Worm (Caenorhabditis elegans) whole organism, late embryonic: Measurements from ENCODE around the gene R08C7.12.

Experiments
- F13H6.1 ChIP-seq: sonication (generic microtip); optimal IDR thresholded peaks from 2 replicates; lab custom pipeline; 2016; ENCODE audit warnings: missing genetic modification characterization, missing compliant biosample characterization
- hlh-15 ChIP-seq: sonication (generic microtip); optimal IDR thresholded peaks from 2 replicates; lab custom pipeline; 2016; ENCODE audit warnings: missing genetic modification characterization, missing compliant biosample characterization
- pqm-1 ChIP-seq: sonication (generic microtip); optimal IDR thresholded peaks from 2 replicates; lab custom pipeline; 2016; ENCODE audit warnings: missing genetic modification characterization, missing compliant biosample characterization
- ref-2 ChIP-seq: sonication (generic microtip); optimal IDR thresholded peaks from 2 replicates; lab custom pipeline; 2016; ENCODE audit warnings: missing genetic modification characterization, missing compliant biosample characterization
- tbx-2 ChIP-seq: sonication (generic microtip); optimal IDR thresholded peaks from 2 replicates; lab custom pipeline; 2016; ENCODE audit warnings: missing genetic modification characterization, missing compliant biosample characterization

DNA sequence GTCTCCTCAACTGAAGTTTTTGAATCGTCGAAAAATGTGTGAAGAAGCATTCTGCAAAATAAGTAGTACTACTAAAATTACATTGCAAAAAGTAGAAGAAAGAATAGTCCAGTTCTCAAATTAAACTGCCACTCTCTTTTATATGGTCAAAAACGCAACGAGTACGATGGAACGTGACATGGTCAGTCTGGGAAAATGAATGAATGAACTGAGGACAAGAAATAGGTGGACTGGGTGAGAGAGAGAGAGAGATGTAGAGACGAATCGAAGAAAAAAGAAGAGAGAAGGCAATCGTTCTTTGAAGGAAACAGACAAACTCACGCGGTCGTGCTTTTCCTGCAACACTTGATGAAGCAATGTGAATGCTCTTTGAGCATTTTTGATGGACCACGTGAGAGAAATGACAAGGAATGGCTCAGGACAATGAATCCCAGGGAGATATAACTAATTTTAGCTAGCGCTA, 27.5 kb downstream of the R08C7.12 start, which contains the start of gene M01H9.3:
- TF ChIP-seq hlh-15: no peak
- TF ChIP-seq tbx-2 (tag; lab: Kevin White, UChicago): no peak
- TF ChIP-seq F13H6.1 (tag; lab: Kevin White, UChicago): no peak
- TF ChIP-seq ref-2: no peak
- no peak for TF ChIP-seq pqm-1 (tag; lab: Kevin White, UChicago)
